Worm (Caenorhabditis elegans) whole organism, L1 larva: ENCODE measurements around the gene C11G6.2.

Experiments used
- C04F5.9 ChIP-seq: sonication (generic microtip); optimal IDR thresholded peaks from 2 replicates; lab custom pipeline; 2016; ENCODE audit warnings: missing genetic modification characterization, missing compliant biosample characterization
- C34B4.2 ChIP-seq: sonication (generic microtip); optimal IDR thresholded peaks from 2 replicates; lab custom pipeline; 2017; ENCODE audit warnings: mild to moderate bottlenecking, missing genetic modification characterization, missing compliant biosample characterization
- Y116A8C.19 ChIP-seq: sonication (generic microtip); optimal IDR thresholded peaks from 2 replicates; lab custom pipeline; 2016; ENCODE audit warnings: missing compliant biosample characterization, missing genetic modification characterization, borderline replicate concordance
- alr-1 ChIP-seq: fragments of 200-800 bp; sonication (Bioruptor generic); optimal IDR thresholded peaks from 2 replicates; lab custom pipeline; 2018; ENCODE audit warnings: borderline replicate concordance, mild to moderate bottlenecking, missing genetic modification characterization, missing compliant biosample characterization
- aly-2 ChIP-seq: fragments of 150-350 bp; optimal IDR thresholded peaks from 2 replicates; lab custom pipeline; 2014; ENCODE audit warnings: missing biosample characterization, missing genetic modification characterization
- ceh-63 ChIP-seq: fragments of 200-800 bp; sonication (Bioruptor generic); optimal IDR thresholded peaks from 2 replicates; lab custom pipeline; 2018; ENCODE audit warnings: mild to moderate bottlenecking, missing genetic modification characterization, missing compliant biosample characterization
- ceh-82 ChIP-seq, 3 experiments: fragments of 150-350 bp in 1 of 3; sonication (generic microtip) in 2 of 3; optimal IDR thresholded peaks; 2 replicates each; lab custom pipeline; 2014 to 2017; ENCODE audit warnings: missing biosample characterization in 3 of 3, missing genetic modification characterization in 3 of 3
- ces-1 ChIP-seq: fragments of 150-350 bp; optimal IDR thresholded peaks from 2 replicates; lab custom pipeline; 2014; ENCODE audit warnings: missing biosample characterization, missing genetic modification reagents, missing genetic modification characterization
- dpl-1 ChIP-seq, 3 experiments: fragments of 150-350 bp in 2 of 3; sonication (generic microtip) in 1 of 3; optimal IDR thresholded peaks; 2 replicates each; lab custom pipeline; 2014 to 2017; ENCODE audit warnings: missing biosample characterization in 3 of 3, missing genetic modification characterization in 3 of 3, missing genetic modification reagents in 3 of 3
- efl-1 ChIP-seq, 4 experiments: fragments of 150-350 bp; optimal IDR thresholded peaks in 3 of 4; peaks in 1 of 4; 1 replicate in 1 of 4; 2 replicates in 3 of 4; lab custom pipeline; 2014; ENCODE audit warnings: missing biosample characterization in 2 of 4, missing genetic modification characterization in 2 of 4, missing genetic modification reagents in 2 of 4
- egl-27 ChIP-seq, 2 experiments: fragments of 150-350 bp in 1 of 2; sonication (generic microtip); optimal IDR thresholded peaks; 3 replicates each; lab custom pipeline; 2017 to 2018; ENCODE audit warnings: missing biosample characterization in 2 of 2, missing genetic modification characterization in 2 of 2, missing genetic modification reagents in 2 of 2
- elt-3 ChIP-seq, 6 experiments: fragments of 150-350 bp in 1 of 6; sonication (generic microtip); optimal IDR thresholded peaks; 2 replicates each; lab custom pipeline; 2017 to 2018; ENCODE audit warnings: missing biosample characterization in 6 of 6, missing genetic modification characterization in 6 of 6, inconsistent platforms in 1 of 6
- fkh-10 ChIP-seq: sonication (generic microtip); optimal IDR thresholded peaks from 2 replicates; lab custom pipeline; 2017; ENCODE audit warnings: missing biosample characterization, missing genetic modification reagents, missing genetic modification characterization
- fkh-4 ChIP-seq: sonication (generic microtip); optimal IDR thresholded peaks from 2 replicates; lab custom pipeline; 2016; ENCODE audit warnings: missing compliant biosample characterization, missing genetic modification characterization, borderline replicate concordance
- hlh-4 ChIP-seq: sonication (generic microtip); optimal IDR thresholded peaks from 2 replicates; lab custom pipeline; 2016; ENCODE audit warnings: mild to moderate bottlenecking, missing genetic modification characterization, missing compliant biosample characterization
- hpl-2 ChIP-seq: fragments of 150-350 bp; optimal IDR thresholded peaks from 2 replicates; lab custom pipeline; 2014; ENCODE audit warnings: missing biosample characterization, missing genetic modification reagents, missing genetic modification characterization
- isw-1 ChIP-seq: fragments of 200-800 bp; sonication (Bioruptor generic); IDR thresholded peaks from 2 replicates; pipeline ENCODE4 v1.3.6; 2022; ENCODE audit warnings: missing genetic modification characterization, missing compliant biosample characterization
- lin-14 ChIP-seq: fragments of 200-800 bp; sonication (Bioruptor generic); optimal IDR thresholded peaks from 2 replicates; lab custom pipeline; 2018; ENCODE audit warnings: mild to moderate bottlenecking, missing genetic modification characterization, moderate library complexity, missing compliant biosample characterization
- lin-35 ChIP-seq, 2 experiments: fragments of 150-350 bp; optimal IDR thresholded peaks; 2 replicates each; lab custom pipeline; 2014; ENCODE audit warnings: missing biosample characterization in 2 of 2, missing genetic modification characterization in 2 of 2, missing genetic modification reagents in 2 of 2
- lir-3 ChIP-seq: sonication (generic microtip); optimal IDR thresholded peaks from 2 replicates; lab custom pipeline; 2016; ENCODE audit warnings: mild to moderate bottlenecking, missing genetic modification characterization, moderate library complexity, missing compliant biosample characterization; ENCODE audit not compliant: poor library complexity
- mab-9 ChIP-seq: fragments of 200-800 bp; sonication (Bioruptor generic); IDR thresholded peaks from 2 replicates; pipeline ENCODE4 v1.3.6; 2022; ENCODE audit warnings: missing genetic modification reagents, missing genetic modification characterization, missing compliant biosample characterization
- nhr-11 ChIP-seq: fragments of 150-350 bp; optimal IDR thresholded peaks from 2 replicates; lab custom pipeline; 2014; ENCODE audit warnings: missing biosample characterization, missing genetic modification characterization
- nhr-19 ChIP-seq: fragments of 200-800 bp; sonication (Bioruptor generic); conservative IDR thresholded peaks from 2 replicates; pipeline ENCODE4 v1.3.6; 2022; ENCODE audit warnings: missing genetic modification characterization, missing compliant biosample characterization
- nhr-20 ChIP-seq: sonication (generic microtip); optimal IDR thresholded peaks from 2 replicates; lab custom pipeline; 2016; ENCODE audit warnings: mild to moderate bottlenecking, missing genetic modification characterization, missing compliant biosample characterization
- nhr-28 ChIP-seq: fragments of 150-350 bp; optimal IDR thresholded peaks from 2 replicates; lab custom pipeline; 2014; ENCODE audit warnings: missing biosample characterization, missing genetic modification characterization
- nhr-47 ChIP-seq: sonication (generic microtip); optimal IDR thresholded peaks from 2 replicates; lab custom pipeline; 2016; ENCODE audit warnings: mild to moderate bottlenecking, missing genetic modification characterization, moderate library complexity, missing compliant biosample characterization
- nhr-71 ChIP-seq: sonication (generic microtip); optimal IDR thresholded peaks from 2 replicates; lab custom pipeline; 2016; ENCODE audit warnings: mild to moderate bottlenecking, missing genetic modification characterization, moderate library complexity, missing compliant biosample characterization
- nhr-77 ChIP-seq: fragments of 150-350 bp; optimal IDR thresholded peaks from 2 replicates; lab custom pipeline; 2014; ENCODE audit warnings: missing biosample characterization, missing genetic modification characterization
- nhr-84 ChIP-seq: sonication (generic microtip); optimal IDR thresholded peaks from 2 replicates; lab custom pipeline; 2017; ENCODE audit warnings: missing biosample characterization, missing genetic modification characterization
- nhr-85 ChIP-seq: sonication (generic microtip); peaks from one replicate; lab custom pipeline; 2016; ENCODE audit warnings: missing genetic modification characterization, inconsistent platforms, missing compliant biosample characterization
- nhr-90 ChIP-seq: sonication (generic microtip); optimal IDR thresholded peaks from 2 replicates; lab custom pipeline; 2016; ENCODE audit warnings: mild to moderate bottlenecking, missing genetic modification characterization, missing compliant biosample characterization; ENCODE audit not compliant: poor library complexity
- pax-3 ChIP-seq: fragments of 200-800 bp; sonication (Bioruptor generic); optimal IDR thresholded peaks from 2 replicates; lab custom pipeline; 2018; ENCODE audit warnings: mild to moderate bottlenecking, missing genetic modification characterization, moderate library complexity, missing compliant biosample characterization
- skn-1 ChIP-seq: fragments of 150-350 bp; optimal IDR thresholded peaks from 2 replicates; lab custom pipeline; 2014; ENCODE audit warnings: missing biosample characterization, missing genetic modification characterization
- snu-23 ChIP-seq: sonication (generic microtip); optimal IDR thresholded peaks from 2 replicates; lab custom pipeline; 2016; ENCODE audit warnings: missing genetic modification characterization, missing compliant biosample characterization
- sup-37 ChIP-seq: fragments of 200-800 bp; sonication (Bioruptor generic); optimal IDR thresholded peaks from 2 replicates; lab custom pipeline; 2018; ENCODE audit warnings: mild to moderate bottlenecking, missing genetic modification characterization, missing compliant biosample characterization
- swsn-7 ChIP-seq: sonication (generic microtip); optimal IDR thresholded peaks from 2 replicates; lab custom pipeline; 2016; ENCODE audit warnings: missing genetic modification characterization, missing compliant biosample characterization
- tbx-2 ChIP-seq: sonication (generic microtip); optimal IDR thresholded peaks from 2 replicates; lab custom pipeline; 2016; ENCODE audit warnings: missing genetic modification characterization, missing compliant biosample characterization
- unc-130 ChIP-seq: fragments of 150-350 bp; optimal IDR thresholded peaks from 2 replicates; lab custom pipeline; 2017; ENCODE audit warnings: missing biosample characterization, missing genetic modification characterization, inconsistent platforms
- xbp-1 ChIP-seq: sonication (generic microtip); optimal IDR thresholded peaks from 2 replicates; lab custom pipeline; 2016; ENCODE audit warnings: missing genetic modification characterization, missing compliant biosample characterization
- zip-4 ChIP-seq: fragments of 200-800 bp; sonication (Bioruptor generic); optimal IDR thresholded peaks from 2 replicates; lab custom pipeline; 2018; ENCODE audit warnings: mild to moderate bottlenecking, missing genetic modification characterization, moderate library complexity, missing compliant biosample characterization
- ztf-4 ChIP-seq: fragments of 150-350 bp; optimal IDR thresholded peaks from 2 replicates; lab custom pipeline; 2014; ENCODE audit warnings: missing biosample characterization, missing genetic modification characterization

Gene C11G6.2

ce11 chrX:16328328-16328727 is at the start of gene C11G6.2:
C11G6.2 (plus strand) TSS chrX:16328628.
- no peak for TF ChIP-seq ces-1 (GFP tag; lab: Kevin White, UChicago)
- TF ChIP-seq unc-130 (tag; lab: Kevin White, UChicago) = no peak
- TF ChIP-seq xbp-1 = no peak
- no peak for TF ChIP-seq isw-1
- no peak for TF ChIP-seq nhr-84 (tag; lab: Kevin White, UChicago)
- TF ChIP-seq C34B4.2 (tag; lab: Kevin White, UChicago) = no peak
- no peak for TF ChIP-seq ceh-82 (tag; optimal IDR thresholded peaks at IDR 0.05; lab: Kevin White, UChicago)
- no peak for TF ChIP-seq elt-3 (tag; optimal IDR thresholded peaks at IDR 0.05; lab: Kevin White, UChicago)
- TF ChIP-seq hlh-4 = no peak
- TF ChIP-seq nhr-71 = no peak
- no peak for TF ChIP-seq nhr-28
- TF ChIP-seq ceh-63 (GFP tag; lab: Kevin White, UChicago) = no peak
- TF ChIP-seq nhr-47 (tag; lab: Kevin White, UChicago) = no peak
- TF ChIP-seq aly-2 (tag; lab: Kevin White, UChicago) = no peak
- no peak for TF ChIP-seq nhr-11 (tag; lab: Kevin White, UChicago)
- TF ChIP-seq tbx-2 = no peak
- no peak for TF ChIP-seq egl-27 (tag; optimal IDR thresholded peaks at IDR 0.05; lab: Kevin White, UChicago)
- TF ChIP-seq efl-1 (optimal IDR thresholded peaks at IDR 0.05; lab: Kevin White, UChicago) = no peak
- no peak for TF ChIP-seq efl-1 (GFP tag; optimal IDR thresholded peaks at IDR 0.05 in 1 of 2; lab: Kevin White, UChicago)
- TF ChIP-seq skn-1 (tag; lab: Kevin White, UChicago) = no peak
- TF ChIP-seq C04F5.9 (tag; lab: Kevin White, UChicago) = no peak

- TF ChIP-seq mab-9 (GFP tag; lab: Robert Waterston, UW) (no peak), swsn-7 (no peak), fkh-4 (tag; lab: Kevin White, UChicago) (no peak), nhr-77 (no peak), ces-1 (GFP tag; lab: Kevin White, UChicago) (no peak), zip-4 (GFP tag; lab: Kevin White, UChicago) (no peak), sup-37 (no peak), hpl-2 (no peak), fkh-10 (no peak), lir-3 (tag; lab: Kevin White, UChicago) (no peak), hlh-4 (no peak), dpl-1 (GFP tag; optimal IDR thresholded peaks at IDR 0.05; lab: Kevin White, UChicago) (no peak), ztf-4 (tag; lab: Kevin White, UChicago) (no peak)
These were observed 45.3 kb upstream of the C11G6.2 start, which contains the start of gene F52E10.2 for ce11 chrX:16283103-16283502. F52E10.2 (minus strand) TSS chrX:16283203.

DNA sequence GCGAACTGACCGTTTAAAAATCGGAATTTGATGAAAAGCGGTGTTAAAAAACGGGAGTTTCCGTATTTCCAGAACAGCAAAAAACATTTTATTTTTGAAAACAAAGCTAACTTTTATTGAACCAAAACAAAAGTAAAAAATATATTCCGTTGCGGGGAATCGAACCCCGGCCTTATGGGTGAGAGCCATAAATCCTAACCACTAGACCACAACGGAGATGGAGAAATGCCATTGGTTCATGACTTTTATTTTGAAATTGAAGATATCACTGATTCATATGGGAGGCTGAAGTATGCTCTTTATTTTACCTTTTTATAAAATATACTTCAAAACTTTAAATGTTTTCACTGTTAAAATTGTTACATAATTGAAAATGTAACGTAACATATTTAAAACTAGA is 43.3 kb upstream of the C11G6.2 start:
- TF ChIP-seq nhr-11 (tag; lab: Kevin White, UChicago) (no peak), nhr-71 (peak; percentile 8), nhr-20 (peak; percentile 4), lin-35 (GFP tag; optimal IDR thresholded peaks at IDR 0.05; lab: Kevin White, UChicago) (peak in 1 of 2 experiments; percentile 16), nhr-90 (tag; lab: Kevin White, UChicago) (peak; percentile 31), snu-23 (GFP tag; lab: Kevin White, UChicago) (peak; percentile 49), xbp-1 (no peak), alr-1 (tag; lab: Kevin White, UChicago) (no peak), nhr-19 (GFP tag; lab: Robert Waterston, UW) (0 out of 2 replicates have a peak, but pooled peaks have one; percentile 13), ceh-82 (tag; optimal IDR thresholded peaks at IDR 0.05; lab: Kevin White, UChicago) (no peak), lin-14 (GFP tag; lab: Kevin White, UChicago) (no peak), nhr-85 (peak; percentile 6), pax-3 (tag; lab: Kevin White, UChicago) (no peak), efl-1 (optimal IDR thresholded peaks at IDR 0.05; lab: Kevin White, UChicago) (no peak), efl-1 (GFP tag; optimal IDR thresholded peaks at IDR 0.05 in 1 of 2; lab: Kevin White, UChicago) (no peak), nhr-47 (tag; lab: Kevin White, UChicago) (peak; percentile 35), zip-4 (GFP tag; lab: Kevin White, UChicago) (no peak), Y116A8C.19 (tag; lab: Kevin White, UChicago) (no peak)
